Worm (Caenorhabditis elegans) whole organism, L4/young adult: ENCODE results near the gene spr-2.

ENCODE experiments used
- W03F9.2 ChIP-seq: fragments of 150-350 bp; optimal IDR thresholded peaks from 2 replicates; lab custom pipeline; 2014; ENCODE audit warnings: missing biosample characterization, missing genetic modification characterization
- him-1 ChIP-seq: sonication (generic microtip); optimal IDR thresholded peaks from 2 replicates; lab custom pipeline; 2016; ENCODE audit warnings: missing genotype, missing genetic modification reagents, missing genetic modification characterization, missing compliant biosample characterization

DNA sequence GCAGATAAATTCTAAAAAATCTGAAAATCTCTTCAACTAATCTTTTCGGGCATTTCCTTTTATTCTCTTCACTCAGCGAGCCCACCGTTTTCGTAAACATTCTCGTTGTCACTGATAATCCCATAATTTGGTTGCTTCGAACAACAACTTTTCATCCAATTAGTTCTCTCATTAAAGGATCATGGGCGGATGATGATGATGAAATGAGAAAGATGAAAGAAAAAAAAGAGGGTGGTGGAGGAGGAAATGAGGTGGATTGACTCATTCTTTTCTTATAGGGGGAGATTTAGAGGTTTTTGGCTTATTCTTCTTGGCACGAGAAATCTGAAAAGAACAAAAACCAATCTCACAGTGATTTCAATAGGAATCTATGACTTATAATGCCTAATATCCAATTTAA is 29.9 kb downstream of the spr-2 start:
- TF ChIP-seq W03F9.2 (tag; lab: Kevin White, UChicago) (no peak), him-1 (tag; lab: Kevin White, UChicago) (no peak)
